Fruit fly (Drosophila melanogaster): ENCODE measurements around the gene bowl.

The bowl gene

DNA sequence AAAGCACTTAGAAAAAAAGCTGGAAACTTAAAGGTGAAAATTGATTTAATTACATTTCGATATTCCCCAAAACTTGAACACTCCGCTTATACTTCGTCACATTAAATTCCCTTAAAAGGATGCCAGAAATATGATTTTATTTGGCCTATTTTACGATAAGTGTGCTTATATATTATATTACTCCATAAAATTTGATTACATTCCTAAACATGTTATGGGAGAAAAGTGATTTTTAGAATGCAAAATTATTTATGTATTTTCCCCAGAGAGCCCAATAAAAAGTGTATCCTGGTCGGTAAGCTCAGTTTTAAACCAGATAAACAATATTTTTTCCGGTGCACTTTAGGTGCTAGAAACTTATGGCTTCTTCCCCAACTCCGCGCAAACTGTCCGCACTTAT lies 33.8 kb upstream of the bowl start (continued):
- TF ChIP-seq lab (GFP tag; optimal IDR thresholded peaks at IDR 0.05) (peak; percentile 11), CG2889 (GFP tag; IDR thresholded peaks at IDR 0.05) (no peak), CG6654 (GFP tag; optimal IDR thresholded peaks at IDR 0.05) (no peak), pnt (GFP tag; optimal IDR thresholded peaks at IDR 0.05) (no peak), Ets65A (GFP tag) (peak; percentile 15), CG43689 (GFP tag; IDR thresholded peaks at IDR 0.05) (no peak), CG7839 (tag; optimal IDR thresholded peaks at IDR 0.05) (peak; percentile 42), Sox102F (GFP tag; optimal IDR thresholded peaks at IDR 0.05) (peak; percentile 19), Myb (GFP tag; optimal IDR thresholded peaks at IDR 0.05) (no peak), CG2875 (GFP tag; optimal IDR thresholded peaks at IDR 0.05) (no peak), CG3281 (GFP tag; optimal IDR thresholded peaks at IDR 0.05) (peak; percentile 37), CG11504 (tag; optimal IDR thresholded peaks at IDR 0.05) (peak; percentile 45), grau (tag; optimal IDR thresholded peaks at IDR 0.05) (peak; percentile 35), ewg (GFP tag; optimal IDR thresholded peaks at IDR 0.05) (no peak), CG9727 (GFP tag; optimal IDR thresholded peaks at IDR 0.05) (peak; percentile 0), CG7556 (GFP tag; optimal IDR thresholded peaks at IDR 0.05) (peak; percentile 47), CG6683 (GFP tag; optimal IDR thresholded peaks at IDR 0.05) (no peak), az2 (GFP tag; optimal IDR thresholded peaks at IDR 0.05) (no peak), dmrt99B (tag; optimal IDR thresholded peaks at IDR 0.05) (peak; percentile 30), ab (GFP tag; optimal IDR thresholded peaks at IDR 0.05) (no peak), bbx (GFP tag; IDR thresholded peaks at IDR 0.05; ENCODE audit: partially characterized antibody) (no peak), eve (GFP tag; optimal IDR thresholded peaks at IDR 0.05) (peak in 1 of 2 experiments; percentile 22), CG30403 (GFP tag; optimal IDR thresholded peaks at IDR 0.05) (peak; percentile 7), tio (GFP tag; optimal IDR thresholded peaks at IDR 0.05) (peak; percentile 17), CG10147 (GFP tag; optimal IDR thresholded peaks at IDR 0.05) (peak; percentile 24), so (GFP tag; IDR thresholded peaks at IDR 0.05) (no peak), jumu (GFP tag; optimal IDR thresholded peaks at IDR 0.05) (no peak), scrt (GFP tag; optimal IDR thresholded peaks at IDR 0.05) (no peak), CG1529 (GFP tag; optimal IDR thresholded peaks at IDR 0.05) (no peak), CG2678 (tag; optimal IDR thresholded peaks at IDR 0.05) (peak; percentile 51), sens (GFP tag) (no peak), gem (tag; optimal IDR thresholded peaks at IDR 0.05) (peak; percentile 21), CG2120 (GFP tag; optimal IDR thresholded peaks at IDR 0.05) (peak; percentile 43)

- TF ChIP-seq CG8388 (GFP tag; optimal IDR thresholded peaks at IDR 0.05) (no peak), chif (GFP tag; optimal IDR thresholded peaks at IDR 0.05) (no peak), CG2202 (tag; optimal IDR thresholded peaks at IDR 0.05) (no peak), CG34224 (GFP tag; IDR thresholded peaks at IDR 0.05; ENCODE audit: partially characterized antibody) (no peak), NfI (GFP tag; optimal IDR thresholded peaks at IDR 0.05) (no peak), Asciz (GFP tag; optimal IDR thresholded peaks at IDR 0.05) (peak; percentile 12), knrl (GFP tag; IDR thresholded peaks at IDR 0.05; ENCODE audit: partially characterized antibody) (no peak), MBD-R2 (GFP tag; IDR thresholded peaks at IDR 0.05) (no peak), CG11696 (GFP tag; IDR thresholded peaks at IDR 0.05) (no peak), so (GFP tag; IDR thresholded peaks at IDR 0.05) (no peak), vvl (GFP tag; IDR thresholded peaks at IDR 0.05) (no peak; the same call in 1 of the 2 replicates), crc (GFP tag; optimal IDR thresholded peaks at IDR 0.05) (no peak), CG11398 (GFP tag; optimal IDR thresholded peaks at IDR 0.05) (no peak), CG16815 (GFP tag; optimal IDR thresholded peaks at IDR 0.05) (no peak), caup (GFP tag; optimal IDR thresholded peaks at IDR 0.05; ENCODE audit: severe bottlenecking) (peak; percentile 2), nerfin-1 (tag; optimal IDR thresholded peaks at IDR 0.05) (no peak), abd-A (tag; optimal IDR thresholded peaks at IDR 0.05) (peak; percentile 25), BtbVII (GFP tag; optimal IDR thresholded peaks at IDR 0.05) (no peak), fu2 (GFP tag; optimal IDR thresholded peaks at IDR 0.05) (no peak), esg (GFP tag; conservative IDR thresholded peaks at IDR 0.05) (no peak)
Observed at dm6 chr2L:3740443-3740842, 31.1 kb upstream of the bowl start.

Measured in whole organism, embryonic.